Worm (Caenorhabditis elegans) whole organism, L3 larva: ENCODE results near the gene C14A6.8.

Experiments
- R02D3.7 ChIP-seq: fragments of 150-350 bp; optimal IDR thresholded peaks from 2 replicates; lab custom pipeline; 2014; ENCODE audit warnings: missing biosample characterization, missing genetic modification characterization
- aly-2 ChIP-seq: fragments of 150-350 bp; optimal IDR thresholded peaks from 2 replicates; lab custom pipeline; 2014; ENCODE audit warnings: missing biosample characterization, missing genetic modification characterization
- ceh-9 ChIP-seq: sonication (generic microtip); optimal IDR thresholded peaks from 2 replicates; lab custom pipeline; 2018; ENCODE audit warnings: missing biosample characterization, missing genetic modification characterization
- daf-12 ChIP-seq: fragments of 150-350 bp; optimal IDR thresholded peaks from 2 replicates; lab custom pipeline; 2014; ENCODE audit warnings: missing biosample characterization, missing genetic modification reagents, missing genetic modification characterization
- egl-27 ChIP-seq: sonication (generic microtip); optimal IDR thresholded peaks from 4 replicates; lab custom pipeline; 2017; ENCODE audit warnings: missing biosample characterization, missing genetic modification reagents, missing genetic modification characterization
- lin-15B ChIP-seq: fragments of 150-350 bp; optimal IDR thresholded peaks from 2 replicates; lab custom pipeline; 2014; ENCODE audit warnings: missing biosample characterization, missing genetic modification characterization
- nfya-1 ChIP-seq: sonication (generic microtip); optimal IDR thresholded peaks from 2 replicates; lab custom pipeline; 2017; ENCODE audit warnings: missing genetic modification characterization, mild to moderate bottlenecking, missing compliant biosample characterization, antibody characterized with exemption, moderate library complexity; ENCODE audit not compliant: insufficient read depth
- nhr-11 ChIP-seq: fragments of 150-350 bp; optimal IDR thresholded peaks from 2 replicates; lab custom pipeline; 2014; ENCODE audit warnings: missing biosample characterization, missing genetic modification characterization
- nhr-237 ChIP-seq: fragments of 150-350 bp; optimal IDR thresholded peaks from 2 replicates; lab custom pipeline; 2014; ENCODE audit warnings: missing biosample characterization, missing genetic modification characterization
- nhr-28 ChIP-seq: fragments of 150-350 bp; optimal IDR thresholded peaks from 2 replicates; lab custom pipeline; 2014; ENCODE audit warnings: missing biosample characterization, missing genetic modification characterization
- nhr-77 ChIP-seq: fragments of 150-350 bp; optimal IDR thresholded peaks from 2 replicates; lab custom pipeline; 2014; ENCODE audit warnings: missing biosample characterization, missing genetic modification characterization
- snpc-4 ChIP-seq: fragments of 150-350 bp; optimal IDR thresholded peaks from 2 replicates; lab custom pipeline; 2014; ENCODE audit warnings: missing biosample characterization, missing genetic modification characterization
- unc-39 ChIP-seq: sonication (generic microtip); optimal IDR thresholded peaks from 4 replicates; lab custom pipeline; 2017; ENCODE audit warnings: missing biosample characterization, missing genetic modification characterization
- ztf-11 ChIP-seq: fragments of 150-350 bp; optimal IDR thresholded peaks from 2 replicates; lab custom pipeline; 2014; ENCODE audit warnings: missing biosample characterization, missing genetic modification characterization

ce11 chrV:18168266-18168665 lies 3.2 kb downstream of the C14A6.8 start, which contains the start of gene C14A6.7:
- no peak for TF ChIP-seq nhr-28 (tag; lab: Kevin White, UChicago)
- no peak for TF ChIP-seq unc-39 (tag; lab: Kevin White, UChicago)
- TF ChIP-seq lin-15B: no peak
- TF ChIP-seq R02D3.7 (tag; lab: Kevin White, UChicago): no peak
- TF ChIP-seq snpc-4 (tag; lab: Kevin White, UChicago): no peak
- TF ChIP-seq nhr-11 (tag; lab: Kevin White, UChicago): no peak
- no peak for TF ChIP-seq nfya-1 (tag; lab: Kevin White, UChicago)
- no peak for TF ChIP-seq aly-2 (tag; lab: Kevin White, UChicago)
- no peak for TF ChIP-seq nhr-77
- no peak for TF ChIP-seq daf-12
- no peak for TF ChIP-seq egl-27
- TF ChIP-seq nhr-237: no peak
- TF ChIP-seq ceh-9: no peak
- TF ChIP-seq ztf-11 (tag; lab: Kevin White, UChicago): no peak
